Fruit fly (Drosophila melanogaster) whole organism, embryonic: Measurements from ENCODE around the gene Cpr78Cb.

Experiments used
- Atf3 ChIP-seq: fragments of 200-800 bp; sonication (Bioruptor generic); optimal IDR thresholded peaks from 3 replicates; lab custom pipeline; 2016; ENCODE audit warnings: missing biosample characterization, missing genetic modification characterization
- Awh ChIP-seq: fragments of 200-800 bp; sonication (Bioruptor generic); IDR thresholded peaks from 2 replicates; pipeline ENCODE4, ENCODE4 v1.3.6; 2022; ENCODE audit warnings: missing biosample characterization, missing genetic modification characterization
- CG10274 ChIP-seq: fragments of 200-800 bp; sonication (Bioruptor generic); optimal IDR thresholded peaks from 3 replicates; lab custom pipeline; 2017; ENCODE audit warnings: missing biosample characterization, mild to moderate bottlenecking, missing genetic modification characterization
- CG11085 ChIP-seq: fragments of 200-800 bp; sonication (Bioruptor generic); IDR thresholded peaks from 2 replicates; pipeline ENCODE4 v1.3.6; 2022; ENCODE audit warnings: missing biosample characterization, missing genetic modification characterization
- CG11723 ChIP-seq: fragments of 200-800 bp; sonication (Bioruptor generic); optimal IDR thresholded peaks from 2 replicates; lab custom pipeline; 2017; ENCODE audit warnings: missing biosample characterization, mild to moderate bottlenecking, missing genetic modification characterization
- CG12769 ChIP-seq: fragments of 200-800 bp; sonication (Bioruptor generic); optimal IDR thresholded peaks from 2 replicates; lab custom pipeline; 2019; ENCODE audit warnings: missing biosample characterization, mild to moderate bottlenecking, missing genetic modification characterization, moderate library complexity
- CG12942 ChIP-seq: fragments of 200-800 bp; sonication (Bioruptor generic); optimal IDR thresholded peaks from 3 replicates; lab custom pipeline; 2016; ENCODE audit warnings: missing biosample characterization, missing genetic modification characterization
- CG14014 ChIP-seq: fragments of 200-800 bp; sonication (Bioruptor generic); IDR thresholded peaks from 2 replicates; pipeline ENCODE4 v1.3.6; 2022; ENCODE audit warnings: missing biosample characterization, missing genetic modification characterization
- CG14667 ChIP-seq: fragments of 200-800 bp; sonication (Bioruptor generic); IDR thresholded peaks from 2 replicates; pipeline ENCODE4 v1.3.6; 2022; ENCODE audit warnings: missing biosample characterization, missing genetic modification characterization
- CG32767 ChIP-seq: fragments of 200-800 bp; sonication (Bioruptor generic); IDR thresholded peaks from 2 replicates; pipeline ENCODE4 v1.3.6; 2022; ENCODE audit warnings: missing biosample characterization, missing genetic modification characterization
- CG9609 ChIP-seq: fragments of 200-800 bp; sonication (Bioruptor generic); optimal IDR thresholded peaks from 3 replicates; lab custom pipeline; 2016; ENCODE audit warnings: missing biosample characterization, missing genetic modification characterization
- CG9817 ChIP-seq: fragments of 200-800 bp; sonication (Bioruptor generic); optimal IDR thresholded peaks from 2 replicates; lab custom pipeline; 2018; ENCODE audit warnings: missing biosample characterization, mild to moderate bottlenecking, missing genetic modification characterization, moderate library complexity
- CHES-1-like ChIP-seq: fragments of 200-800 bp; sonication (Bioruptor generic); optimal IDR thresholded peaks from 2 replicates; lab custom pipeline; 2016; ENCODE audit warnings: missing biosample characterization, missing genetic modification characterization
- Dad ChIP-seq: fragments of 200-800 bp; sonication (Bioruptor generic); optimal IDR thresholded peaks from 3 replicates; lab custom pipeline; 2016; ENCODE audit warnings: missing biosample characterization, missing genetic modification characterization
- Dip3 ChIP-seq: fragments of 200-800 bp; sonication (Bioruptor generic); optimal IDR thresholded peaks from 3 replicates; lab custom pipeline; 2016; ENCODE audit warnings: missing biosample characterization, missing genetic modification characterization
- Gsc ChIP-seq: fragments of 200-800 bp; sonication (Bioruptor generic); IDR thresholded peaks from 2 replicates; pipeline ENCODE4 v1.3.6; 2022; ENCODE audit warnings: missing biosample characterization, missing genetic modification characterization
- Hr51 ChIP-seq, 2 experiments: fragments of 200-800 bp; sonication (Bioruptor generic); optimal IDR thresholded peaks; 2 replicates in 1 of 2; 3 replicates in 1 of 2; lab custom pipeline; 2016 to 2018; ENCODE audit warnings: missing biosample characterization in 2 of 2, missing genetic modification characterization in 2 of 2, mild to moderate bottlenecking in 1 of 2, moderate library complexity in 1 of 2
- Meics ChIP-seq: fragments of 200-800 bp; sonication (Bioruptor generic); optimal IDR thresholded peaks from 2 replicates; lab custom pipeline; 2017; ENCODE audit warnings: missing biosample characterization, mild to moderate bottlenecking, missing genetic modification characterization
- NFAT ChIP-seq: fragments of 200-800 bp; sonication (Bioruptor generic); IDR thresholded peaks from 2 replicates; pipeline ENCODE4 v1.3.6; 2022; ENCODE audit warnings: missing biosample characterization, missing genetic modification characterization
- NfI ChIP-seq: fragments of 200-800 bp; sonication (Bioruptor generic); optimal IDR thresholded peaks from 3 replicates; lab custom pipeline; 2018; ENCODE audit warnings: missing biosample characterization, mild to moderate bottlenecking, missing genetic modification characterization, moderate library complexity
- Opbp ChIP-seq: fragments of 200-800 bp; sonication (Bioruptor generic); IDR thresholded peaks from 3 replicates; pipeline ENCODE4 v1.3.6; 2022; ENCODE audit warnings: missing biosample characterization, missing genetic modification characterization; ENCODE audit not compliant: partially characterized antibody
- Pdp1 ChIP-seq, 2 experiments: fragments of 200-800 bp; sonication (Bioruptor generic); optimal IDR thresholded peaks; 3 replicates each; lab custom pipeline; 2016; ENCODE audit warnings: missing biosample characterization in 2 of 2, missing genetic modification characterization in 2 of 2, mild to moderate bottlenecking in 1 of 2, moderate library complexity in 1 of 2
- Rfx ChIP-seq: fragments of 200-800 bp; sonication (Bioruptor generic); IDR thresholded peaks from 2 replicates; pipeline ENCODE4 v1.3.6; 2022; ENCODE audit warnings: missing biosample characterization, missing genetic modification characterization
- Side ChIP-seq: fragments of 200-800 bp; sonication (Bioruptor generic); optimal IDR thresholded peaks from 2 replicates; lab custom pipeline; 2016; ENCODE audit warnings: missing biosample characterization, missing genetic modification characterization
- Stat92E ChIP-seq, 3 experiments: fragments of >200 bp in 2 of 3; fragments of 200-800 bp in 1 of 3; sonication (Bioruptor generic) in 1 of 3; optimal IDR thresholded peaks; 2 replicates each; lab custom pipeline; 2017 to 2019; ENCODE audit warnings: missing biosample characterization in 3 of 3, missing genetic modification characterization in 3 of 3, mild to moderate bottlenecking in 1 of 3, moderate library complexity in 1 of 3
- TFAM ChIP-seq: fragments of 200-800 bp; sonication (Bioruptor generic); optimal IDR thresholded peaks from 2 replicates; lab custom pipeline; 2017; ENCODE audit warnings: missing biosample characterization, missing genetic modification characterization, inconsistent platforms
- abd-A ChIP-seq: fragments of 200-800 bp; sonication (Bioruptor generic); optimal IDR thresholded peaks from 3 replicates; lab custom pipeline; 2019; ENCODE audit warnings: missing biosample characterization, mild to moderate bottlenecking, missing genetic modification characterization, moderate library complexity
- br ChIP-seq: fragments of >200 bp; optimal IDR thresholded peaks from 2 replicates; lab custom pipeline; 2017
- crc ChIP-seq: fragments of 200-800 bp; sonication (Bioruptor generic); optimal IDR thresholded peaks from 2 replicates; lab custom pipeline; 2016; ENCODE audit warnings: missing biosample characterization, missing genetic modification characterization
- danr ChIP-seq: fragments of 200-800 bp; sonication (Bioruptor generic); IDR thresholded peaks from 2 replicates; pipeline ENCODE4 v1.3.6; 2022; ENCODE audit warnings: missing biosample characterization, missing genetic modification characterization
- dysf ChIP-seq: fragments of 200-800 bp; sonication (Bioruptor generic); IDR thresholded peaks from 3 replicates; pipeline ENCODE4 v1.3.6; 2022; ENCODE audit warnings: missing biosample characterization, missing genetic modification characterization
- gfzf ChIP-seq: fragments of 200-800 bp; sonication (Bioruptor generic); optimal IDR thresholded peaks from 2 replicates; lab custom pipeline; 2016; ENCODE audit warnings: missing biosample characterization, mild to moderate bottlenecking, missing genetic modification characterization, moderate library complexity
- gro ChIP-seq: fragments of 200-800 bp; sonication (Bioruptor generic); optimal IDR thresholded peaks from 2 replicates; lab custom pipeline; 2016; ENCODE audit warnings: missing biosample characterization, missing genetic modification characterization
- gt ChIP-seq: fragments of 200-800 bp; sonication (Bioruptor generic); IDR thresholded peaks from 2 replicates; pipeline ENCODE4 v1.3.6; 2022; ENCODE audit warnings: missing biosample characterization, missing genetic modification characterization
- ham ChIP-seq: fragments of 200-800 bp; sonication (Bioruptor generic); IDR thresholded peaks from 2 replicates; pipeline ENCODE4 v1.3.6; 2022; ENCODE audit warnings: missing biosample characterization, missing genetic modification characterization
- inv ChIP-seq: fragments of 200-800 bp; sonication (Bioruptor generic); IDR thresholded peaks from 2 replicates; pipeline ENCODE4 v1.3.6; 2022; ENCODE audit warnings: missing biosample characterization, missing genetic modification characterization; ENCODE audit not compliant: partially characterized antibody
- jumu ChIP-seq: fragments of 200-800 bp; sonication (Bioruptor generic); optimal IDR thresholded peaks from 3 replicates; lab custom pipeline; 2016; ENCODE audit warnings: missing biosample characterization, missing genetic modification characterization
- onecut ChIP-seq: fragments of 200-800 bp; sonication (Bioruptor generic); IDR thresholded peaks from 2 replicates; pipeline ENCODE4 v1.3.6; 2022; ENCODE audit warnings: missing biosample characterization, missing genetic modification characterization
- pan ChIP-seq, 4 experiments: fragments of >200 bp in 3 of 4; fragments of 200-800 bp in 1 of 4; sonication (Bioruptor generic) in 1 of 4; optimal IDR thresholded peaks in 3 of 4; IDR thresholded peaks in 1 of 4; 2 replicates each; pipeline versions ENCODE4 v1.3.6 to Lab custom; 2017 to 2022; ENCODE audit warnings: missing biosample characterization in 2 of 4, missing genetic modification characterization in 2 of 4, mixed read lengths in 1 of 4
- prd ChIP-seq, 3 experiments: fragments of >200 bp in 2 of 3; fragments of 200-800 bp in 1 of 3; sonication (Bioruptor generic) in 1 of 3; optimal IDR thresholded peaks in 2 of 3; IDR thresholded peaks in 1 of 3; 2 replicates in 2 of 3; 3 replicates in 1 of 3; pipeline versions ENCODE4 v1.3.6 to Lab custom; 2017 to 2022; ENCODE audit warnings: missing biosample characterization in 1 of 3, missing genetic modification characterization in 1 of 3
- scrt ChIP-seq: fragments of 200-800 bp; sonication (Bioruptor generic); optimal IDR thresholded peaks from 2 replicates; lab custom pipeline; 2018; ENCODE audit warnings: missing biosample characterization, mild to moderate bottlenecking, missing genetic modification characterization, moderate library complexity
- sd ChIP-seq: fragments of 200-800 bp; sonication (Bioruptor generic); optimal IDR thresholded peaks from 3 replicates; lab custom pipeline; 2018; ENCODE audit warnings: missing biosample characterization, mild to moderate bottlenecking, missing genetic modification characterization, moderate library complexity
- sens-2 ChIP-seq: fragments of 200-800 bp; sonication (Bioruptor generic); IDR thresholded peaks from 2 replicates; pipeline ENCODE4 v1.3.6; 2022; ENCODE audit warnings: missing biosample characterization, missing genetic modification characterization
- slp2 ChIP-seq: fragments of 200-800 bp; sonication (Bioruptor generic); optimal IDR thresholded peaks from 2 replicates; lab custom pipeline; 2016; ENCODE audit warnings: missing biosample characterization, missing genetic modification characterization
- so ChIP-seq: fragments of 200-800 bp; sonication (Bioruptor generic); IDR thresholded peaks from 3 replicates; pipeline ENCODE4 v1.3.6; 2022; ENCODE audit warnings: missing biosample characterization, missing genetic modification characterization
- tap ChIP-seq: fragments of 200-800 bp; optimal IDR thresholded peaks from 3 replicates; lab custom pipeline; 2019; ENCODE audit warnings: missing biosample characterization, mild to moderate bottlenecking, missing genetic modification characterization, moderate library complexity
- tgo ChIP-seq: fragments of 200-800 bp; sonication (Bioruptor generic); IDR thresholded peaks from 3 replicates; pipeline ENCODE4 v1.3.6; 2022; ENCODE audit warnings: missing biosample characterization, missing genetic modification characterization

Gene Cpr78Cb

DNA sequence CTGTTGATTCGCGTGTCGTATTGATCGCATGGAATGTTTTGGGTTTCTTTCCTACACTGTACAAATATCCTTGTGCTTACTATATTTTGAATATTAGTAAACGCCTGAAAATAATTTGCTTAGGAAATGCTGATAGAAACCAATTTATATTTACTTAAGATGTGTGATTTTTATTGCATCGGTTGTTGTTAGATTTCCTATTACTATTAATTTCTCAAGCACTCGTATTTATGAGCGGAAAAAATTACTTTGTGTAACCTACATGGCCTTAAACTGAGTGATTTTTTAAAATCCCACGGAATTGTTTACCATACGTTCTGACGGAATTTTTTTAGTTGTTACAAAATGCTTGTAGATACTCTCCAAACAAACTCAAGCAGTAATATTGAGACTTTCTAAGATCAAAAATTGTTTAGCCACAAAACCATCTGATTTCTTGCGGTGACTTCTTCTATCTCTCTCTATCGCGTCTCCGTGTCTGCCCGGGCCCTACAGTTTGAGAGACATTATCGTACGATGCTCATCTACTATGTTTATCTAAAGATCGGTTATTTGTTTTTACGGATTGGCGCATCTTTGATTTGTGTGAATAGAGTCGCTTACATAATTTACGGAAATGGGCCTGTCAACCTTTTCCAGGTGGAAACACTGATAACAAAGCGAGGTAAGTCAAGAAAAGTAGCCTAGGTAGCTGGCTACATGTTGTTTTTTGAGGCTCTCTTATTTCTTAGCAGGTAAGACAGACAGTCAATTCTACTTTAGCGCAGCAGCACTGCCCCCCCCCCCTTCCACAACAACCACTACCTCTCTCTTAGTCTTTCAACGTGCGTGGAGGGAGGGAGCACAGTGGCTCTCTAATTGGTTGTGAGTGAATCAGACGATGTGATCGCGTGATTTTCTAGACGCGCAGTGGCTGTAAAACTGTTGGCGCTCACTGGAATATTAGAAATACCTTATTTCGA, 17.7 kb upstream of the Cpr78Cb start:
- TF ChIP-seq tap (tag; lab: Kevin White, UChicago) (no peak), CG12942 (GFP tag; lab: Kevin White, UChicago) (peak; percentile 11), dysf (GFP tag; lab: Robert Waterston, UW) (peak; percentile 65), gro (GFP tag; lab: Kevin White, UChicago) (peak; percentile 39), Rfx (peak; percentile 33), Hr51 (GFP tag; optimal IDR thresholded peaks at IDR 0.05; lab: Kevin White, UChicago) (peak; percentile 34 to 68), CG11085 (GFP tag; lab: Robert Waterston, UW) (no peak), pan (optimal IDR thresholded peaks at IDR 0.05; lab: Kevin White, UChicago) (no peak), pan (GFP tag; optimal IDR thresholded peaks at IDR 0.05 in 1 of 2, IDR thresholded peaks at IDR 0.05 in 1 of 2) (peak in 1 of 2 experiments; percentile 4), Pdp1 (GFP tag; optimal IDR thresholded peaks at IDR 0.05; lab: Kevin White, UChicago) (peak; percentile 74 to 78), Atf3 (no peak), ham (GFP tag; lab: Robert Waterston, UW) (no peak), NFAT (GFP tag; lab: Robert Waterston, UW) (peak; percentile 37), so (GFP tag; lab: Robert Waterston, UW) (peak; percentile 28; the same call in 1 of the 3 replicates), TFAM (GFP tag; lab: Kevin White, UChicago) (no peak), gfzf (no peak), crc (GFP tag; lab: Kevin White, UChicago) (peak; percentile 67), sd (peak; percentile 88), abd-A (tag; lab: Kevin White, UChicago) (peak; percentile 94), sens-2 (GFP tag; lab: Robert Waterston, UW) (no peak), CHES-1-like (GFP tag; lab: Kevin White, UChicago) (peak; percentile 39), CG10274 (GFP tag; lab: Kevin White, UChicago) (peak; percentile 11), danr (GFP tag; lab: Robert Waterston, UW) (no peak), br (lab: Kevin White, UChicago) (no peak), Stat92E (GFP tag; optimal IDR thresholded peaks at IDR 0.05; lab: Kevin White, UChicago) (peak in 1 of 3 experiments; percentile 33), CG32767 (no peak), CG9817 (peak; percentile 30), gt (GFP tag; lab: Robert Waterston, UW) (no peak), Gsc (no peak), inv (GFP tag; lab: Robert Waterston, UW) (no peak), CG9609 (peak; percentile 40), tgo (GFP tag; lab: Robert Waterston, UW) (peak; percentile 58; the same call in 2 of the 3 replicates), prd (optimal IDR thresholded peaks at IDR 0.05; lab: Kevin White, UChicago) (no peak), prd (GFP tag; IDR thresholded peaks at IDR 0.05; lab: Robert Waterston, UW) (peak; percentile 66), CG12769 (tag; lab: Kevin White, UChicago) (no peak), Meics (peak; percentile 62), CG14667 (GFP tag; lab: Robert Waterston, UW) (0 out of 2 replicates have a peak, but pooled peaks have one; percentile 25), onecut (GFP tag; lab: Robert Waterston, UW) (0 out of 2 replicates have a peak, but pooled peaks have one; percentile 5), jumu (GFP tag; lab: Kevin White, UChicago) (peak; percentile 42), Opbp (GFP tag; lab: Robert Waterston, UW) (no peak), scrt (GFP tag; lab: Kevin White, UChicago) (peak; percentile 41), Side (peak; percentile 51), NfI (peak; percentile 30), Dad (GFP tag; lab: Kevin White, UChicago) (peak; percentile 29), slp2 (GFP tag; lab: Kevin White, UChicago) (peak; percentile 48), CG11723 (GFP tag; lab: Kevin White, UChicago) (peak; percentile 50), Awh (GFP tag; lab: Robert Waterston, UW) (no peak), Dip3 (peak; percentile 14), CG14014 (GFP tag; lab: Robert Waterston, UW) (peak; percentile 19; the same call in 1 of the 2 replicates)
